Fruit fly (Drosophila melanogaster) whole organism, embryonic: ENCODE results near the gene CG32192.

Source experiments
- B-H2 ChIP-seq: fragments of 200-800 bp; sonication (Bioruptor generic); optimal IDR thresholded peaks from 2 replicates; lab custom pipeline; 2018; ENCODE audit warnings: missing biosample characterization, mild to moderate bottlenecking, missing genetic modification characterization
- BtbVII ChIP-seq: fragments of 200-800 bp; sonication (Bioruptor generic); optimal IDR thresholded peaks from 3 replicates; lab custom pipeline; 2017; ENCODE audit warnings: missing biosample characterization, mild to moderate bottlenecking, missing genetic modification characterization
- CG10274 ChIP-seq: fragments of 200-800 bp; sonication (Bioruptor generic); optimal IDR thresholded peaks from 3 replicates; lab custom pipeline; 2017; ENCODE audit warnings: missing biosample characterization, mild to moderate bottlenecking, missing genetic modification characterization
- CG12071 ChIP-seq: fragments of 200-800 bp; sonication (Bioruptor generic); optimal IDR thresholded peaks from 3 replicates; lab custom pipeline; 2018; ENCODE audit warnings: missing biosample characterization, mild to moderate bottlenecking, missing genetic modification characterization
- CG12391 ChIP-seq: fragments of 200-800 bp; sonication (Bioruptor generic); optimal IDR thresholded peaks from 3 replicates; lab custom pipeline; 2018; ENCODE audit warnings: missing biosample characterization, mild to moderate bottlenecking, missing genetic modification characterization, moderate library complexity
- CG12769 ChIP-seq: fragments of 200-800 bp; sonication (Bioruptor generic); optimal IDR thresholded peaks from 2 replicates; lab custom pipeline; 2019; ENCODE audit warnings: missing biosample characterization, mild to moderate bottlenecking, missing genetic modification characterization, moderate library complexity
- CG15269 ChIP-seq: fragments of 200-800 bp; sonication (Bioruptor generic); optimal IDR thresholded peaks from 2 replicates; lab custom pipeline; 2018; ENCODE audit warnings: missing biosample characterization, mild to moderate bottlenecking, missing genetic modification characterization, moderate library complexity
- CG15479 ChIP-seq: fragments of 200-800 bp; sonication (Bioruptor generic); optimal IDR thresholded peaks from 3 replicates; lab custom pipeline; 2019; ENCODE audit warnings: missing biosample characterization, mild to moderate bottlenecking, missing genetic modification characterization, moderate library complexity
- CG1602 ChIP-seq: fragments of 200-800 bp; sonication (Bioruptor generic); optimal IDR thresholded peaks from 3 replicates; lab custom pipeline; 2016; ENCODE audit warnings: missing biosample characterization, missing genetic modification characterization
- CG17186 ChIP-seq: fragments of 200-800 bp; sonication (Bioruptor generic); optimal IDR thresholded peaks from 3 replicates; lab custom pipeline; 2017; ENCODE audit warnings: missing biosample characterization, missing genetic modification reagents, missing genetic modification characterization
- CG17361 ChIP-seq: fragments of 200-800 bp; sonication (Bioruptor generic); IDR thresholded peaks from 3 replicates; pipeline ENCODE4 v1.3.6; 2022; ENCODE audit warnings: missing biosample characterization, missing genetic modification characterization
- CG17829 ChIP-seq: fragments of 200-800 bp; optimal IDR thresholded peaks from 2 replicates; lab custom pipeline; 2019; ENCODE audit warnings: missing biosample characterization, mild to moderate bottlenecking, missing genetic modification characterization, moderate library complexity
- CG2199 ChIP-seq: fragments of 200-800 bp; sonication (Bioruptor generic); IDR thresholded peaks from 3 replicates; pipeline ENCODE4 v1.3.6; 2022; ENCODE audit warnings: missing biosample characterization, missing genetic modification characterization
- CG4360 ChIP-seq: fragments of 200-800 bp; sonication (Bioruptor generic); IDR thresholded peaks from 2 replicates; pipeline ENCODE4 v1.3.6; 2022; ENCODE audit warnings: missing biosample characterization, missing genetic modification characterization
- CG43689 ChIP-seq: fragments of 200-800 bp; sonication (Bioruptor generic); IDR thresholded peaks from 2 replicates; pipeline ENCODE4 v1.3.6; 2022; ENCODE audit warnings: missing biosample characterization, missing genetic modification characterization
- CG5180 ChIP-seq: fragments of 200-800 bp; sonication (Bioruptor generic); optimal IDR thresholded peaks from 3 replicates; lab custom pipeline; 2017; ENCODE audit warnings: missing biosample characterization, missing genetic modification characterization, mild to moderate bottlenecking, moderate library complexity, missing genetic modification reagents
- CG7271 ChIP-seq: fragments of 200-800 bp; sonication (Bioruptor generic); optimal IDR thresholded peaks from 2 replicates; lab custom pipeline; 2018; ENCODE audit warnings: missing biosample characterization, mild to moderate bottlenecking, missing genetic modification characterization, moderate library complexity
- CG7839 ChIP-seq: fragments of 200-800 bp; sonication (Bioruptor generic); optimal IDR thresholded peaks from 3 replicates; lab custom pipeline; 2018; ENCODE audit warnings: missing biosample characterization, mild to moderate bottlenecking, missing genetic modification characterization, moderate library complexity
- CG8281 ChIP-seq: fragments of 200-800 bp; sonication (Bioruptor generic); optimal IDR thresholded peaks from 2 replicates; lab custom pipeline; 2018; ENCODE audit warnings: missing biosample characterization, mild to moderate bottlenecking, missing genetic modification characterization, moderate library complexity
- CG8388 ChIP-seq: fragments of 200-800 bp; sonication (Bioruptor generic); optimal IDR thresholded peaks from 2 replicates; lab custom pipeline; 2019; ENCODE audit warnings: missing biosample characterization, mild to moderate bottlenecking, missing genetic modification characterization, moderate library complexity
- CG9215 ChIP-seq: fragments of 200-800 bp; sonication (Bioruptor generic); IDR thresholded peaks from 2 replicates; pipeline ENCODE4 v1.3.6; 2022; ENCODE audit warnings: missing biosample characterization, missing genetic modification characterization
- Camta ChIP-seq: fragments of 200-800 bp; sonication (Bioruptor generic); optimal IDR thresholded peaks from 2 replicates; lab custom pipeline; 2016; ENCODE audit warnings: missing biosample characterization, missing genetic modification characterization
- CkIIα-i1 ChIP-seq: fragments of 200-800 bp; sonication (Bioruptor generic); IDR thresholded peaks from 2 replicates; pipeline ENCODE4 v1.3.6; 2022; ENCODE audit warnings: missing biosample characterization, missing genetic modification characterization
- HLH4C ChIP-seq: fragments of 200-800 bp; sonication (Bioruptor generic); IDR thresholded peaks from 3 replicates; pipeline ENCODE4 v1.3.6; 2022; ENCODE audit warnings: missing biosample characterization, missing genetic modification characterization; ENCODE audit not compliant: partially characterized antibody
- Lim3 ChIP-seq: fragments of 200-800 bp; sonication (Bioruptor generic); IDR thresholded peaks from 2 replicates; pipeline ENCODE4 v1.3.6; 2022; ENCODE audit warnings: missing biosample characterization, missing genetic modification characterization
- MTF-1 ChIP-seq: fragments of 200-800 bp; sonication (Bioruptor generic); optimal IDR thresholded peaks from 2 replicates; lab custom pipeline; 2018; ENCODE audit warnings: missing biosample characterization, mild to moderate bottlenecking, missing genetic modification characterization, borderline replicate concordance
- Scr ChIP-seq: fragments of 200-800 bp; sonication (Bioruptor generic); IDR thresholded peaks from 2 replicates; pipeline ENCODE4 v1.3.6; 2022; ENCODE audit warnings: missing biosample characterization, missing genetic modification characterization; ENCODE audit not compliant: partially characterized antibody
- Stat92E ChIP-seq, 3 experiments: fragments of >200 bp in 2 of 3; fragments of 200-800 bp in 1 of 3; sonication (Bioruptor generic) in 1 of 3; optimal IDR thresholded peaks; 2 replicates each; lab custom pipeline; 2017 to 2019; ENCODE audit warnings: missing biosample characterization in 3 of 3, missing genetic modification characterization in 3 of 3, mild to moderate bottlenecking in 1 of 3, moderate library complexity in 1 of 3
- Taf1 ChIP-seq: fragments of 200-800 bp; sonication (Bioruptor generic); IDR thresholded peaks from 2 replicates; pipeline ENCODE4 v1.3.6; 2022; ENCODE audit warnings: missing biosample characterization, missing genetic modification characterization
- Xbp1 ChIP-seq: fragments of 200-800 bp; sonication (Bioruptor generic); optimal IDR thresholded peaks from 3 replicates; lab custom pipeline; 2016; ENCODE audit warnings: missing biosample characterization, mild to moderate bottlenecking, missing genetic modification characterization
- Xrp1 ChIP-seq: fragments of 200-800 bp; sonication (Bioruptor generic); IDR thresholded peaks from 2 replicates; pipeline ENCODE4 v1.3.6; 2022; ENCODE audit warnings: missing biosample characterization, missing genetic modification characterization
- ci ChIP-seq: fragments of 200-800 bp; sonication (Bioruptor generic); IDR thresholded peaks from 3 replicates; pipeline ENCODE4 v1.3.6; 2022; ENCODE audit warnings: missing biosample characterization, missing genetic modification characterization
- dmrt11E ChIP-seq: fragments of 200-800 bp; sonication (Bioruptor generic); optimal IDR thresholded peaks from 3 replicates; lab custom pipeline; 2018; ENCODE audit warnings: missing biosample characterization, mild to moderate bottlenecking, missing genetic modification characterization, moderate library complexity
- lbe ChIP-seq: fragments of 200-800 bp; sonication (Bioruptor generic); optimal IDR thresholded peaks from 2 replicates; lab custom pipeline; 2016; ENCODE audit warnings: missing biosample characterization, mild to moderate bottlenecking, missing genetic modification characterization
- mirr ChIP-seq: fragments of 200-800 bp; sonication (Bioruptor generic); optimal IDR thresholded peaks from 3 replicates; lab custom pipeline; 2018; ENCODE audit warnings: missing biosample characterization, mild to moderate bottlenecking, missing genetic modification characterization
- pan ChIP-seq, 4 experiments: fragments of >200 bp in 3 of 4; fragments of 200-800 bp in 1 of 4; sonication (Bioruptor generic) in 1 of 4; optimal IDR thresholded peaks in 3 of 4; IDR thresholded peaks in 1 of 4; 2 replicates each; pipeline versions ENCODE4 v1.3.6 to Lab custom; 2017 to 2022; ENCODE audit warnings: missing biosample characterization in 2 of 4, missing genetic modification characterization in 2 of 4, mixed read lengths in 1 of 4
- pfk ChIP-seq: fragments of 200-800 bp; sonication (Bioruptor generic); optimal IDR thresholded peaks from 2 replicates; lab custom pipeline; 2018; ENCODE audit warnings: missing biosample characterization, mild to moderate bottlenecking, missing genetic modification characterization, moderate library complexity
- pho ChIP-seq: fragments of 200-800 bp; sonication (Bioruptor generic); optimal IDR thresholded peaks from 2 replicates; lab custom pipeline; 2016; ENCODE audit warnings: missing biosample characterization, missing genetic modification characterization
- ranshi ChIP-seq: fragments of 200-800 bp; sonication (Bioruptor generic); IDR thresholded peaks from 2 replicates; pipeline ENCODE4 v1.3.6; 2022; ENCODE audit warnings: missing biosample characterization, missing genetic modification characterization
- repo ChIP-seq: fragments of 200-800 bp; sonication (Bioruptor generic); optimal IDR thresholded peaks from 2 replicates; lab custom pipeline; 2016; ENCODE audit warnings: missing biosample characterization, missing genetic modification characterization
- salm ChIP-seq: fragments of 200-800 bp; sonication (Bioruptor generic); optimal IDR thresholded peaks from 2 replicates; lab custom pipeline; 2018; ENCODE audit warnings: missing biosample characterization, mild to moderate bottlenecking, missing genetic modification characterization
- sens ChIP-seq: fragments of 200-800 bp; sonication (Bioruptor generic); peaks from one replicate; lab custom pipeline; 2016; ENCODE audit warnings: missing biosample characterization, missing genetic modification characterization
- sim ChIP-seq: fragments of 200-800 bp; sonication (Bioruptor generic); IDR thresholded peaks from 2 replicates; pipeline ENCODE4 v1.3.6; 2022; ENCODE audit warnings: missing biosample characterization, missing genetic modification characterization
- tgo ChIP-seq: fragments of 200-800 bp; sonication (Bioruptor generic); IDR thresholded peaks from 3 replicates; pipeline ENCODE4 v1.3.6; 2022; ENCODE audit warnings: missing biosample characterization, missing genetic modification characterization
- toy ChIP-seq: fragments of 200-800 bp; sonication (Bioruptor generic); IDR thresholded peaks from 2 replicates; pipeline ENCODE4 v1.3.6; 2022; ENCODE audit warnings: missing biosample characterization, missing genetic modification characterization
- vfl ChIP-seq: fragments of 200-800 bp; sonication (Bioruptor generic); optimal IDR thresholded peaks from 2 replicates; lab custom pipeline; 2016; ENCODE audit warnings: missing biosample characterization, missing genetic modification characterization
- zf30C ChIP-seq: fragments of 200-800 bp; sonication (Bioruptor generic); optimal IDR thresholded peaks from 3 replicates; lab custom pipeline; 2018; ENCODE audit warnings: missing biosample characterization, mild to moderate bottlenecking, missing genetic modification characterization

Gene CG32192

dm6 chr3L:18019645-18020509, 20.2 kb upstream of the CG32192 start (continued):
- TF ChIP-seq Scr (GFP tag; lab: Robert Waterston, UW) (no peak), salm (tag; lab: Kevin White, UChicago) (peak; percentile 35), sim (GFP tag; lab: Robert Waterston, UW) (peak; percentile 80; the same call in 1 of the 2 replicates), pan (optimal IDR thresholded peaks at IDR 0.05; lab: Kevin White, UChicago) (no peak), pan (GFP tag; optimal IDR thresholded peaks at IDR 0.05 in 1 of 2, IDR thresholded peaks at IDR 0.05 in 1 of 2) (peak in 1 of 2 experiments; percentile 80), CG43689 (GFP tag; lab: Robert Waterston, UW) (peak; percentile 73), CG17186 (GFP tag; lab: Kevin White, UChicago) (peak; percentile 66), CG17361 (GFP tag; lab: Robert Waterston, UW) (peak; percentile 74), Stat92E (GFP tag; optimal IDR thresholded peaks at IDR 0.05; lab: Kevin White, UChicago) (no peak), HLH4C (GFP tag; lab: Robert Waterston, UW) (no peak), ranshi (peak; percentile 74), Xrp1 (GFP tag; lab: Robert Waterston, UW) (peak; percentile 86), CG4360 (GFP tag; lab: Robert Waterston, UW) (no peak; the same call in 1 of the 2 replicates), Lim3 (GFP tag; lab: Robert Waterston, UW) (no peak), tgo (GFP tag; lab: Robert Waterston, UW) (peak; percentile 73), CG8388 (GFP tag; lab: Kevin White, UChicago) (peak; percentile 61), BtbVII (GFP tag; lab: Kevin White, UChicago) (peak; percentile 93), pho (GFP tag; lab: Kevin White, UChicago) (peak; percentile 63), CG12391 (peak; percentile 71), CG15479 (no peak), CG1602 (GFP tag; lab: Kevin White, UChicago) (peak; percentile 35), CG7839 (peak; percentile 85), Xbp1 (GFP tag; lab: Kevin White, UChicago) (peak; percentile 87), CG15269 (tag; lab: Kevin White, UChicago) (peak; percentile 86), Taf1 (0 out of 2 replicates have a peak, but pooled peaks have one; percentile 38), B-H2 (GFP tag; lab: Kevin White, UChicago) (peak; percentile 93), CG5180 (GFP tag; lab: Kevin White, UChicago) (peak; percentile 71), Camta (GFP tag; lab: Kevin White, UChicago) (peak; percentile 80), zf30C (GFP tag; lab: Kevin White, UChicago) (peak; percentile 20), CG12071 (peak; percentile 92), repo (GFP tag; lab: Kevin White, UChicago) (peak; percentile 76), CG2199 (GFP tag; lab: Robert Waterston, UW) (peak; percentile 91), lbe (GFP tag; lab: Kevin White, UChicago) (peak; percentile 57), CkIIα-i1 (GFP tag; lab: Robert Waterston, UW) (no peak), CG8281 (tag; lab: Kevin White, UChicago) (peak; percentile 72), dmrt11E (tag; lab: Kevin White, UChicago) (peak; percentile 63), mirr (GFP tag; lab: Kevin White, UChicago) (peak; percentile 96), CG7271 (peak; percentile 62), CG12769 (tag; lab: Kevin White, UChicago) (peak; percentile 76), pfk (GFP tag; lab: Kevin White, UChicago) (peak; percentile 75), CG10274 (GFP tag; lab: Kevin White, UChicago) (peak; percentile 74), sens (GFP tag; lab: Kevin White, UChicago) (peak; percentile 97), toy (peak; percentile 68; the same call in 1 of the 2 replicates), vfl (peak; percentile 12), CG17829 (tag; lab: Kevin White, UChicago) (peak; percentile 88), CG9215 (GFP tag; lab: Robert Waterston, UW) (peak; percentile 41; the same call in 1 of the 2 replicates), ci (peak; percentile 97), MTF-1 (GFP tag; lab: Kevin White, UChicago) (peak; percentile 94)
